Worm (Caenorhabditis elegans) whole organism, L4 larva: ENCODE data around the gene fox-1.
A peak's percentile ranks its signal among the peaks of the same experiment; 100 is the strongest.

Source experiments
- D1046.2 ChIP-seq: fragments of 200-800 bp; sonication (Bioruptor generic); IDR thresholded peaks from 2 replicates; pipeline ENCODE4 v1.3.6; 2022; ENCODE audit warnings: missing genetic modification characterization, missing compliant biosample characterization
- F10B5.3 ChIP-seq: sonication (generic microtip); optimal IDR thresholded peaks from 2 replicates; lab custom pipeline; 2016; ENCODE audit warnings: mild to moderate bottlenecking, missing genetic modification characterization, missing compliant biosample characterization
- F37D6.2 ChIP-seq: sonication (generic microtip); optimal IDR thresholded peaks from 2 replicates; lab custom pipeline; 2016; ENCODE audit warnings: mild to moderate bottlenecking, missing genetic modification characterization, missing compliant biosample characterization
- F44E2.7 ChIP-seq: fragments of 200-800 bp; sonication (Bioruptor generic); IDR thresholded peaks from 2 replicates; pipeline ENCODE4 v2.1.2; 2022; ENCODE audit warnings: missing genetic modification characterization, missing compliant biosample characterization
- Y105C5A.15 ChIP-seq: fragments of 200-800 bp; sonication (Bioruptor generic); IDR thresholded peaks from 2 replicates; pipeline ENCODE4 v1.3.6; 2022; ENCODE audit warnings: missing genetic modification characterization, missing compliant biosample characterization
- Y48G9A.11 ChIP-seq: fragments of 200-800 bp; sonication (Bioruptor generic); IDR thresholded peaks from 2 replicates; pipeline ENCODE4 v1.3.6; 2022; ENCODE audit warnings: missing genetic modification reagents, missing genetic modification characterization, missing compliant biosample characterization
- ZK337.2 ChIP-seq: fragments of 200-800 bp; sonication (Bioruptor generic); IDR thresholded peaks from 2 replicates; pipeline ENCODE4 v1.3.6; 2022; ENCODE audit warnings: missing genetic modification reagents, missing genetic modification characterization, missing compliant biosample characterization
- aha-1 ChIP-seq: fragments of 150-350 bp; peaks from one replicate; lab custom pipeline; 2014; ENCODE audit warnings: missing biosample characterization, missing genetic modification characterization
- aly-2 ChIP-seq: sonication (generic microtip); optimal IDR thresholded peaks from 2 replicates; lab custom pipeline; 2018; ENCODE audit warnings: missing biosample characterization, missing genetic modification characterization
- ama-1 ChIP-seq: fragments of 150-350 bp; optimal IDR thresholded peaks from 2 replicates; lab custom pipeline; 2014; ENCODE audit warnings: inconsistent platforms, mixed read lengths
- ces-1 ChIP-seq: fragments of 150-350 bp; sonication (generic microtip); optimal IDR thresholded peaks from 4 replicates; lab custom pipeline; 2014; ENCODE audit warnings: missing biosample characterization, missing genetic modification reagents, missing genetic modification characterization
- daf-16 ChIP-seq, 3 experiments: sonication (generic microtip); optimal IDR thresholded peaks; 2 replicates each; lab custom pipeline; 2016 to 2017; ENCODE audit warnings: missing genetic modification characterization in 3 of 3, missing genetic modification reagents in 3 of 3, mild to moderate bottlenecking in 2 of 3, missing compliant biosample characterization in 2 of 3, missing biosample characterization in 1 of 3, moderate library complexity in 1 of 3
- dmd-6 ChIP-seq: fragments of 200-800 bp; sonication (Bioruptor generic); IDR thresholded peaks from 2 replicates; pipeline ENCODE4 v1.3.6; 2022; ENCODE audit warnings: missing genetic modification reagents, missing genetic modification characterization, missing compliant biosample characterization
- dmd-8 ChIP-seq: fragments of 200-800 bp; sonication (Bioruptor generic); IDR thresholded peaks from 2 replicates; pipeline ENCODE4 v1.3.6; 2022; ENCODE audit warnings: missing genetic modification characterization, missing compliant biosample characterization
- dmd-9 ChIP-seq: fragments of 200-800 bp; sonication (Bioruptor generic); IDR thresholded peaks from 2 replicates; pipeline ENCODE4 v1.3.6; 2022; ENCODE audit warnings: missing genetic modification reagents, missing genetic modification characterization, missing compliant biosample characterization
- dve-1 ChIP-seq: sonication (generic microtip); optimal IDR thresholded peaks from 2 replicates; lab custom pipeline; 2017; ENCODE audit warnings: antibody characterized with exemption, mild to moderate bottlenecking, missing genetic modification characterization, missing compliant biosample characterization; ENCODE audit not compliant: insufficient read depth
- egl-27 ChIP-seq: sonication (generic microtip); optimal IDR thresholded peaks from 3 replicates; lab custom pipeline; 2017; ENCODE audit warnings: missing biosample characterization, missing genetic modification reagents, missing genetic modification characterization
- fkh-10 ChIP-seq: fragments of 150-350 bp; optimal IDR thresholded peaks from 2 replicates; lab custom pipeline; 2014; ENCODE audit warnings: missing biosample characterization, missing genetic modification reagents, missing genetic modification characterization
- gei-8 ChIP-seq: fragments of 200-800 bp; sonication (Bioruptor generic); optimal IDR thresholded peaks from 2 replicates; lab custom pipeline; 2018; ENCODE audit warnings: mild to moderate bottlenecking, missing genetic modification characterization, missing compliant biosample characterization
- hif-1 ChIP-seq, 2 experiments: sonication (generic microtip); optimal IDR thresholded peaks; 2 replicates each; lab custom pipeline; 2016 to 2017; ENCODE audit warnings: missing compliant biosample characterization in 2 of 2, missing genetic modification characterization in 2 of 2, missing genetic modification reagents in 2 of 2, missing genotype in 2 of 2, mild to moderate bottlenecking in 1 of 2
- hlh-11 ChIP-seq: fragments of 200-800 bp; sonication (Bioruptor generic); optimal IDR thresholded peaks from 2 replicates; lab custom pipeline; 2018; ENCODE audit warnings: mild to moderate bottlenecking, missing genetic modification characterization, missing compliant biosample characterization
- hmg-1.1 ChIP-seq: fragments of 200-800 bp; sonication (Bioruptor generic); IDR thresholded peaks from 2 replicates; pipeline ENCODE4 v1.3.6; 2022; ENCODE audit warnings: missing genetic modification reagents, missing genetic modification characterization, missing compliant biosample characterization
- jun-1 ChIP-seq: fragments of 150-350 bp; optimal IDR thresholded peaks from 2 replicates; lab custom pipeline; 2014; ENCODE audit warnings: missing biosample characterization, missing genetic modification reagents, missing genetic modification characterization
- lin-1 ChIP-seq: fragments of 200-800 bp; sonication (Bioruptor generic); IDR thresholded peaks from 2 replicates; pipeline ENCODE4 v1.3.6; 2022; ENCODE audit warnings: missing genetic modification reagents, missing genetic modification characterization, missing compliant biosample characterization
- lin-38 ChIP-seq: fragments of 200-800 bp; sonication (Bioruptor generic); IDR thresholded peaks from 2 replicates; pipeline ENCODE4 v1.3.6; 2022; ENCODE audit warnings: missing genetic modification reagents, missing genetic modification characterization, missing compliant biosample characterization
- madf-5 ChIP-seq, 2 experiments: fragments of 200-800 bp; sonication (Bioruptor generic); IDR thresholded peaks; 2 replicates each; pipeline ENCODE4 v1.3.6; 2022; ENCODE audit warnings: missing compliant biosample characterization in 2 of 2, missing genetic modification characterization in 2 of 2
- madf-9 ChIP-seq: fragments of 200-800 bp; sonication (Bioruptor generic); conservative IDR thresholded peaks from 2 replicates; pipeline ENCODE4 v1.3.6; 2022; ENCODE audit warnings: missing genetic modification reagents, missing genetic modification characterization, missing compliant biosample characterization
- mdt-29 ChIP-seq: fragments of 200-800 bp; sonication (Bioruptor generic); IDR thresholded peaks from 2 replicates; pipeline ENCODE4 v1.3.6; 2022; ENCODE audit warnings: missing genetic modification reagents, missing genetic modification characterization, missing compliant biosample characterization
- mep-1 ChIP-seq: fragments of 150-350 bp; sonication (generic microtip); optimal IDR thresholded peaks from 3 replicates; lab custom pipeline; 2014; ENCODE audit warnings: missing biosample characterization, missing genetic modification characterization
- mes-2 ChIP-seq: sonication (generic microtip); optimal IDR thresholded peaks from 2 replicates; lab custom pipeline; 2016; ENCODE audit warnings: missing genotype, mild to moderate bottlenecking, missing genetic modification characterization, missing compliant biosample characterization; ENCODE audit not compliant: poor library complexity, severe bottlenecking
- mxl-2 ChIP-seq: fragments of 200-800 bp; sonication (Bioruptor generic); conservative IDR thresholded peaks from 2 replicates; pipeline ENCODE4 v1.3.6; 2022; ENCODE audit warnings: missing genetic modification reagents, missing genetic modification characterization, missing compliant biosample characterization
- nhr-102 ChIP-seq: sonication (generic microtip); optimal IDR thresholded peaks from 2 replicates; lab custom pipeline; 2016; ENCODE audit warnings: mild to moderate bottlenecking, missing genetic modification characterization, moderate library complexity, missing compliant biosample characterization
- nhr-11 ChIP-seq: fragments of 150-350 bp; optimal IDR thresholded peaks from 2 replicates; lab custom pipeline; 2014; ENCODE audit warnings: missing biosample characterization, missing genetic modification characterization
- nhr-111 ChIP-seq: fragments of 200-800 bp; sonication (Bioruptor generic); optimal IDR thresholded peaks from 2 replicates; lab custom pipeline; 2018; ENCODE audit warnings: mild to moderate bottlenecking, missing genetic modification characterization, missing compliant biosample characterization
- nhr-41 ChIP-seq: fragments of 200-800 bp; sonication (Bioruptor generic); IDR thresholded peaks from 2 replicates; pipeline ENCODE4 v1.3.6; 2022; ENCODE audit warnings: missing genetic modification reagents, missing genetic modification characterization, missing compliant biosample characterization
- nhr-6 ChIP-seq: fragments of 150-350 bp; optimal IDR thresholded peaks from 2 replicates; lab custom pipeline; 2014; ENCODE audit warnings: missing biosample characterization, missing genetic modification characterization
- pha-4 ChIP-seq, 2 experiments: fragments of 150-350 bp in 1 of 2; fragments of 200-800 bp in 1 of 2; sonication (Bioruptor generic) in 1 of 2; IDR thresholded peaks in 1 of 2; optimal IDR thresholded peaks in 1 of 2; 2 replicates each; pipeline versions ENCODE4 v1.3.6 to Lab custom; 2014 to 2022; ENCODE audit warnings: missing genetic modification characterization in 2 of 2, missing genetic modification reagents in 2 of 2, missing biosample characterization in 1 of 2, missing compliant biosample characterization in 1 of 2
- pqm-1 ChIP-seq: sonication (generic microtip); optimal IDR thresholded peaks from 2 replicates; lab custom pipeline; 2017; ENCODE audit warnings: missing biosample characterization, missing genetic modification characterization
- saeg-2 ChIP-seq: fragments of 200-800 bp; sonication (Bioruptor generic); IDR thresholded peaks from 2 replicates; pipeline ENCODE4 v1.3.6; 2022; ENCODE audit warnings: missing genetic modification reagents, missing genetic modification characterization, missing compliant biosample characterization
- set-16 ChIP-seq: fragments of 200-800 bp; sonication (Bioruptor generic); IDR thresholded peaks from 2 replicates; pipeline ENCODE4 v1.3.6; 2022; ENCODE audit warnings: missing genetic modification reagents, missing genetic modification characterization, missing compliant biosample characterization
- skn-1 ChIP-seq: fragments of 150-350 bp; optimal IDR thresholded peaks from 2 replicates; lab custom pipeline; 2014; ENCODE audit warnings: missing biosample characterization, missing genetic modification characterization
- tra-1 ChIP-seq: fragments of 200-800 bp; sonication (Bioruptor generic); IDR thresholded peaks from 2 replicates; pipeline ENCODE4 v1.3.6; 2022; ENCODE audit warnings: missing genetic modification reagents, missing genetic modification characterization, missing compliant biosample characterization
- unc-39 ChIP-seq: sonication (generic microtip); optimal IDR thresholded peaks from 2 replicates; lab custom pipeline; 2017; ENCODE audit warnings: missing biosample characterization, missing genetic modification characterization
- unc-62 ChIP-seq, 3 experiments: fragments of 150-350 bp in 1 of 3; sonication (generic microtip); optimal IDR thresholded peaks in 2 of 3; peaks in 1 of 3; 1 replicate in 1 of 3; 2 replicates in 2 of 3; lab custom pipeline; 2014 to 2017; ENCODE audit warnings: missing biosample characterization in 3 of 3, missing genetic modification characterization in 3 of 3, missing genetic modification reagents in 3 of 3, missing genotype in 1 of 3
- vab-7 ChIP-seq: fragments of 200-800 bp; sonication (Bioruptor generic); IDR thresholded peaks from 2 replicates; pipeline ENCODE4 v1.3.6; 2022; ENCODE audit warnings: missing genetic modification reagents, missing genetic modification characterization, missing compliant biosample characterization
- zag-1 ChIP-seq: fragments of 150-350 bp; optimal IDR thresholded peaks from 2 replicates; lab custom pipeline; 2014; ENCODE audit warnings: missing biosample characterization, missing genetic modification characterization
- zfp-3 ChIP-seq: fragments of 200-800 bp; sonication (Bioruptor generic); conservative IDR thresholded peaks from 2 replicates; pipeline ENCODE4 v1.3.6; 2022; ENCODE audit warnings: missing genetic modification reagents, missing genetic modification characterization, missing compliant biosample characterization
- ztf-11 ChIP-seq: fragments of 150-350 bp; optimal IDR thresholded peaks from 2 replicates; lab custom pipeline; 2014; ENCODE audit warnings: missing biosample characterization, missing genetic modification characterization

Gene fox-1

DNA sequence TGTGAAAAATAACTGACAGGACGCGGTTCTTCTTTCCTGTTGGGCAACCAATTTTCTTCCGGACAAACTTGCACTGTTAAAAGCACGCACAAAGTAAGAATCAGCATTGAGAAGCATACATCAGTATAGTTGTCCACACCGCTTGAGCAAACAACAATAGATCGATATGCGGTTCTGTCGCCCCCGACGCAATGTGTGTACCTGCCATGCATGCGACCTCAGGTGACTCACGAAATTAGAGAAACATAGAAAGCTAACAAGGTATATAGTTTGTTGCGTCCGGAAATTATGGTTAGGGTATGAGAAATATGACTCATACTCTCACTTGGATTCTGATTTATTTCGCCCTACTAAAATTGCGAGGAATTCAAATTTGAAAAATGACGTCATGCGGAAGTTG, 22.9 kb upstream of the fox-1 start, which contains the start of gene K02E10.6 (continued):
- TF ChIP-seq hif-1 (tag; optimal IDR thresholded peaks at IDR 0.05; lab: Kevin White, UChicago) (no peak), dmd-6 (0 out of 2 replicates have a peak, but pooled peaks have one; percentile 10), pqm-1 (tag; lab: Kevin White, UChicago) (peak; percentile 5), nhr-11 (no peak), mep-1 (tag; lab: Kevin White, UChicago) (no peak), madf-5 (GFP tag; IDR thresholded peaks at IDR 0.05; lab: Robert Waterston, UW) (no peak), aly-2 (tag; lab: Kevin White, UChicago) (no peak), nhr-41 (GFP tag; lab: Robert Waterston, UW) (no peak), Y105C5A.15 (GFP tag; lab: Robert Waterston, UW) (no peak), skn-1 (tag; lab: Kevin White, UChicago) (no peak), dve-1 (peak; percentile 29), set-16 (GFP tag; lab: Robert Waterston, UW) (no peak), ces-1 (no peak), nhr-102 (no peak), pha-4 (GFP tag; IDR thresholded peaks at IDR 0.05; lab: Robert Waterston, UW) (no peak), pha-4 (tag; optimal IDR thresholded peaks at IDR 0.05; lab: Kevin White, UChicago) (peak; percentile 53), zag-1 (tag; lab: Kevin White, UChicago) (no peak), gei-8 (GFP tag; lab: Kevin White, UChicago) (no peak), nhr-6 (tag; lab: Kevin White, UChicago) (peak; percentile 64), mdt-29 (GFP tag; lab: Robert Waterston, UW) (no peak), vab-7 (no peak), Y48G9A.11 (GFP tag; lab: Robert Waterston, UW) (no peak), hlh-11 (tag; lab: Kevin White, UChicago) (peak; percentile 39), zfp-3 (no peak)

DNA sequence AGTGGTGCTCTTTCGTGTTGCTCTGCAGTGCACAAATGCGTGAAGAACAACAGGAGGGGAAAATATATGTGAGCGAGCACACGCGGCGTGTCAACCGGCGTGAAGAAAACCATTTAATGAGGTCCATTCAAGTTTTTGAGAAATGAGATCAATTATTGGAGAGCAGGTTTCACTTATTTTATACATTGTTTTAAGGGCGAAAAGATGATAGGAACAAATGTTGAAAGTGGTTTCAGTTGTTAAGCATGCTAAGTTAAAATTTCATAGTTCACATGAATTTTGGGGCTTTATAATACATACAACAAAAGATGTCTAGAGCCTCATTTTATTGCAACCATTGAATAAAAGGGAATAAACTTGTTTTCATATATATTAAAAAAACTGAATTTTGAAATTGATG, 19.1 kb upstream of the fox-1 start, which contains the start of gene K02E10.5:
Gene K02E10.5, minus strand, starts transcription at position 101 of the 400 bp plus-strand sequence.
- TF ChIP-seq dmd-8 (GFP tag; lab: Robert Waterston, UW): no peak
- TF ChIP-seq mxl-2 (GFP tag; lab: Robert Waterston, UW): no peak
- TF ChIP-seq dmd-9 (GFP tag; lab: Robert Waterston, UW): no peak
- no peak for TF ChIP-seq madf-5 (GFP tag; IDR thresholded peaks at IDR 0.05; lab: Robert Waterston, UW)
- TF ChIP-seq D1046.2 (GFP tag; lab: Robert Waterston, UW): no peak
- no peak for TF ChIP-seq F44E2.7
- no peak for TF ChIP-seq ZK337.2 (GFP tag; lab: Robert Waterston, UW)
- no peak for TF ChIP-seq lin-38 (GFP tag; lab: Robert Waterston, UW)
- no peak for TF ChIP-seq set-16 (GFP tag; lab: Robert Waterston, UW)
- TF ChIP-seq daf-16 (GFP tag; optimal IDR thresholded peaks at IDR 0.05; lab: Kevin White, UChicago): no peak
- TF ChIP-seq daf-16 (tag; optimal IDR thresholded peaks at IDR 0.05; lab: Kevin White, UChicago): no peak
- TF ChIP-seq nhr-6 (tag; lab: Kevin White, UChicago): no peak
- no peak for TF ChIP-seq dmd-6
- no peak for TF ChIP-seq lin-1
- no peak for TF ChIP-seq nhr-111 (GFP tag; lab: Kevin White, UChicago)
- no peak for TF ChIP-seq saeg-2 (GFP tag; lab: Robert Waterston, UW)
- TF ChIP-seq nhr-102: no peak
- no peak for TF ChIP-seq hmg-1.1
- no peak for TF ChIP-seq tra-1 (GFP tag; lab: Robert Waterston, UW)
- no peak for TF ChIP-seq jun-1 (tag; lab: Kevin White, UChicago)

DNA sequence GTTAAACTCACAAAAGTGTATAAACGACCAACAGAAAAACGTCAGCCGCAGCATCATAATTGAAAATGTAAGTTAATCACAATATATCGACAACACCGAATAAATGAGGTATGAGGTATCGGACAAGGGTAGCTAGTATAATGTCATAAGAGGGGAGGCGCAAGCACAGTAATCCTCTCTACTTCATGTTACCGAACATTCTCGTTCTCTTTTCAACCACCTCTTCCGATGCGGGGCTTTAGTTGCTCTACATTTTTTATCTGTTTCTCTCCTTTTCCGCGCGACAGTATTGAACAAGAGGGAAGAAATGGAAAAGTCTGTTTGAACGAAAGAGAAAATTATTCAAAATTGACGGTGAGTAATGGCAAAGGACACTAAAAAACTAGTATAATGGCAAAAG, 16.2 kb upstream of the fox-1 start, which contains the start of gene R04B3.3:
Gene R04B3.3, minus strand, starts transcription at position 101 of the 400 bp plus-strand sequence.
- TF ChIP-seq hlh-11 (tag; lab: Kevin White, UChicago): no peak
- no peak for TF ChIP-seq ztf-11 (tag; lab: Kevin White, UChicago)
- no peak for TF ChIP-seq egl-27 (tag; lab: Kevin White, UChicago)
- no peak for TF ChIP-seq hmg-1.1
- TF ChIP-seq madf-5 (GFP tag; IDR thresholded peaks at IDR 0.05; lab: Robert Waterston, UW): no peak
- no peak for TF ChIP-seq unc-39 (tag; lab: Kevin White, UChicago)
- TF ChIP-seq F37D6.2 (tag; lab: Kevin White, UChicago): no peak
- no peak for TF ChIP-seq mes-2 (tag; lab: Kevin White, UChicago)
- no peak for TF ChIP-seq gei-8 (GFP tag; lab: Kevin White, UChicago)
- TF ChIP-seq aha-1 (tag; lab: Kevin White, UChicago): no peak
- TF ChIP-seq fkh-10 (GFP tag; lab: Kevin White, UChicago): no peak
- no peak for TF ChIP-seq unc-62 (GFP tag; optimal IDR thresholded peaks at IDR 0.05 in 1 of 2; lab: Kevin White, UChicago)
- no peak for TF ChIP-seq unc-62 (tag; optimal IDR thresholded peaks at IDR 0.05; lab: Kevin White, UChicago)
- TF ChIP-seq F10B5.3: no peak
- no peak for TF ChIP-seq ama-1 (lab: Kevin White, UChicago)
- no peak for TF ChIP-seq ces-1
- TF ChIP-seq madf-9 (GFP tag; lab: Robert Waterston, UW): no peak
